Fruit fly (Drosophila melanogaster) Kc167 (cell line): ENCODE measurements around the gene CG17928.

ENCODE experiments used
- Sin3A ChIP-seq: fragments of >200 bp; optimal IDR thresholded peaks from 2 replicates; lab custom pipeline; 2018; ENCODE audit warnings: missing external identifiers
- h ChIP-seq: fragments of >200 bp; optimal IDR thresholded peaks from 3 replicates; lab custom pipeline; 2018; ENCODE audit warnings: missing external identifiers
- insv ChIP-seq: fragments of >200 bp; optimal IDR thresholded peaks from 3 replicates; lab custom pipeline; 2018; ENCODE audit warnings: missing external identifiers
- psq ChIP-seq: fragments of >200 bp; optimal IDR thresholded peaks from 2 replicates; lab custom pipeline; 2017; ENCODE audit warnings: missing external identifiers
- ttk ChIP-seq: sonication (Bioruptor generic); optimal IDR thresholded peaks from 2 replicates; lab custom pipeline; 2017; ENCODE audit warnings: missing external identifiers

DNA sequence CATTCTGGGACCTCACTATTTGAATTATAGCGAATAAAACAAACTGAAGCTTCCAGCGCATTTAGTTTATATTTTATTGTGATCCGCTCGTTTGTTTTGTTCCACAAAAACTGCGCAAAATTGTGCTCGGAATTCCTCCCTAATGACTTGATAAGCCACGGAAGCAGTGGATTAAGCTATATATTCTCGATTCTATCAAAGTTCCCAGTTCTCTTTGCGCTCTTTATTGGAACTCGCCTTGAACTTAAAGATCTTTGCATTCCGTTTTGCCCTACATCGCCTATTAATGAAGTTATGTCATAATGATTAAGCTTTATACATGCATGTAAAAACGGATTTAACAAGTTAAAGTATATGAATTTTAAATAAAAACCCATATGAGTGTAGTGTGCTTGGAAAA lies 45.8 kb downstream of the CG17928 start, which contains the start of gene Nepl9:
- TF ChIP-seq insv (lab: Kevin White, UChicago) (no peak), h (lab: Kevin White, UChicago) (no peak), Sin3A (lab: Kevin White, UChicago) (no peak), ttk (lab: Kevin White, UChicago) (no peak), psq (lab: Kevin White, UChicago) (no peak)
